Worm (Caenorhabditis elegans): Measurements from ENCODE around the gene H05C05.2.

ce11 chrIII:2946626-2947168 lies 18.7 kb downstream of the H05C05.2 start, which contains the start of gene H05C05.1:
- TF ChIP-seq lir-1 (GFP tag; conservative IDR thresholded peaks at IDR 0.05) (no peak), sdz-38 (tag; optimal IDR thresholded peaks at IDR 0.05) (no peak)

All from whole organism, young adult.